Worm (Caenorhabditis elegans) whole organism, L4 larva: ENCODE data around the gene ZC196.2.

ENCODE experiments used
- F37D6.2 ChIP-seq: sonication (generic microtip); optimal IDR thresholded peaks from 2 replicates; lab custom pipeline; 2016; ENCODE audit warnings: mild to moderate bottlenecking, missing genetic modification characterization, missing compliant biosample characterization
- R02D3.7 ChIP-seq: fragments of 150-350 bp; sonication (generic microtip); optimal IDR thresholded peaks from 3 replicates; lab custom pipeline; 2014; ENCODE audit warnings: missing biosample characterization, missing genetic modification characterization
- ama-1 ChIP-seq: fragments of 150-350 bp; optimal IDR thresholded peaks from 2 replicates; lab custom pipeline; 2014; ENCODE audit warnings: inconsistent platforms, mixed read lengths
- daf-12 ChIP-seq: fragments of 150-350 bp; optimal IDR thresholded peaks from 2 replicates; lab custom pipeline; 2014; ENCODE audit warnings: missing biosample characterization, missing genetic modification reagents, missing genetic modification characterization
- egl-27 ChIP-seq: sonication (generic microtip); optimal IDR thresholded peaks from 3 replicates; lab custom pipeline; 2017; ENCODE audit warnings: missing biosample characterization, missing genetic modification reagents, missing genetic modification characterization
- fos-1 ChIP-seq: fragments of 150-350 bp; optimal IDR thresholded peaks from 2 replicates; lab custom pipeline; 2014; ENCODE audit warnings: missing biosample characterization, missing genetic modification characterization
- gei-8 ChIP-seq: fragments of 200-800 bp; sonication (Bioruptor generic); optimal IDR thresholded peaks from 2 replicates; lab custom pipeline; 2018; ENCODE audit warnings: mild to moderate bottlenecking, missing genetic modification characterization, missing compliant biosample characterization
- lin-13 ChIP-seq: fragments of 150-350 bp; optimal IDR thresholded peaks from 2 replicates; lab custom pipeline; 2014; ENCODE audit warnings: missing biosample characterization, missing genetic modification reagents, missing genetic modification characterization
- lin-39 ChIP-seq: fragments of 150-350 bp; optimal IDR thresholded peaks from 2 replicates; lab custom pipeline; 2014; ENCODE audit warnings: missing biosample characterization, missing genetic modification reagents, missing genetic modification characterization
- mep-1 ChIP-seq: fragments of 150-350 bp; sonication (generic microtip); optimal IDR thresholded peaks from 3 replicates; lab custom pipeline; 2014; ENCODE audit warnings: missing biosample characterization, missing genetic modification characterization
- nhr-10 ChIP-seq: fragments of 150-350 bp; optimal IDR thresholded peaks from 2 replicates; lab custom pipeline; 2014; ENCODE audit warnings: missing biosample characterization, missing genetic modification characterization
- nhr-25 ChIP-seq: sonication (generic microtip); optimal IDR thresholded peaks from 2 replicates; lab custom pipeline; 2017; ENCODE audit warnings: missing genetic modification characterization, mild to moderate bottlenecking, missing compliant biosample characterization, antibody characterized with exemption, moderate library complexity, borderline replicate concordance; ENCODE audit not compliant: insufficient read depth
- php-3 ChIP-seq: fragments of 200-800 bp; sonication (Bioruptor generic); IDR thresholded peaks from 2 replicates; pipeline ENCODE4 v1.3.6; 2022; ENCODE audit warnings: missing genetic modification reagents, missing genetic modification characterization, missing compliant biosample characterization
- unc-39 ChIP-seq: sonication (generic microtip); optimal IDR thresholded peaks from 2 replicates; lab custom pipeline; 2017; ENCODE audit warnings: missing biosample characterization, missing genetic modification characterization

ce11 chrV:8716175-8716574 is 23.1 kb upstream of the ZC196.2 start, which contains the start of gene glr-5:
- TF ChIP-seq mep-1: no peak
- TF ChIP-seq lin-13 (GFP tag; lab: Kevin White, UChicago): no peak
- no peak for TF ChIP-seq ama-1
- TF ChIP-seq nhr-10: no peak
- TF ChIP-seq egl-27: no peak
- no peak for TF ChIP-seq F37D6.2 (tag; lab: Kevin White, UChicago)
- TF ChIP-seq daf-12 (tag; lab: Kevin White, UChicago): no peak
- TF ChIP-seq fos-1 (tag; lab: Kevin White, UChicago): no peak
- TF ChIP-seq gei-8 (GFP tag; lab: Kevin White, UChicago): no peak
- no peak for TF ChIP-seq nhr-25 (tag; lab: Kevin White, UChicago)
- no peak for TF ChIP-seq lin-39 (tag; lab: Kevin White, UChicago)
- no peak for TF ChIP-seq R02D3.7 (tag; lab: Kevin White, UChicago)
- no peak for TF ChIP-seq unc-39 (tag; lab: Kevin White, UChicago)
- TF ChIP-seq php-3 (GFP tag; lab: Robert Waterston, UW): no peak
